Worm (Caenorhabditis elegans): Measurements from ENCODE around the gene nhr-14.
A peak's percentile ranks its signal among the peaks of the same experiment; 100 is the strongest.

The nhr-14 gene

ce11 chrX:8473468-8473867 lies 2.5 kb downstream of the nhr-14 start:
- TF ChIP-seq let-607 (tag; optimal IDR thresholded peaks at IDR 0.05) (peak in 1 of 2 experiments; percentile 71), atf-7 (tag; optimal IDR thresholded peaks at IDR 0.05) (peak; percentile 51), unc-62 (GFP tag; optimal IDR thresholded peaks at IDR 0.05) (peak; percentile 20), nhr-80 (tag; optimal IDR thresholded peaks at IDR 0.05) (peak; percentile 89), cebp-1 (GFP tag; IDR thresholded peaks at IDR 0.05) (peak; percentile 87), cebp-1 (tag; optimal IDR thresholded peaks at IDR 0.05) (peak; percentile 87), lin-40 (tag; optimal IDR thresholded peaks at IDR 0.05) (peak; percentile 5), Y53G8AR.9 (GFP tag; conservative IDR thresholded peaks at IDR 0.05) (0 out of 2 replicates have a peak, but pooled peaks have one; percentile 48), B0336.3 (GFP tag; IDR thresholded peaks at IDR 0.05) (0 out of 2 replicates have a peak, but pooled peaks have one; percentile 37), egl-44 (GFP tag; IDR thresholded peaks at IDR 0.05) (peak; percentile 55; the same call in 1 of the 2 replicates), cebp-2 (GFP tag; IDR thresholded peaks at IDR 0.05) (no peak), ets-4 (GFP tag; optimal IDR thresholded peaks at IDR 0.05) (peak; percentile 36), repo-1 (tag; optimal IDR thresholded peaks at IDR 0.05) (no peak), ama-1 (optimal IDR thresholded peaks at IDR 0.05) (no peak), ama-1 (GFP tag; optimal IDR thresholded peaks at IDR 0.05) (no peak), nhr-90 (tag; optimal IDR thresholded peaks at IDR 0.05) (peak; percentile 3)

- TF ChIP-seq lsl-1 (GFP tag; optimal IDR thresholded peaks at IDR 0.05) (no peak), cebp-2 (GFP tag; IDR thresholded peaks at IDR 0.05) (no peak), atf-7 (tag; optimal IDR thresholded peaks at IDR 0.05) (no peak), snpc-4 (GFP tag; optimal IDR thresholded peaks at IDR 0.05) (no peak), snpc-4 (tag; optimal IDR thresholded peaks at IDR 0.05) (no peak), nhr-120 (GFP tag; IDR thresholded peaks at IDR 0.05) (no peak), ekl-4 (GFP tag; IDR thresholded peaks at IDR 0.05) (no peak), B0336.3 (GFP tag; IDR thresholded peaks at IDR 0.05) (no peak), nhr-90 (tag; optimal IDR thresholded peaks at IDR 0.05) (no peak), dox-1 (GFP tag; IDR thresholded peaks at IDR 0.05) (0 out of 2 replicates have a peak, but pooled peaks have one; percentile 16), D2030.7 (GFP tag; IDR thresholded peaks at IDR 0.05) (no peak), cebp-1 (GFP tag; IDR thresholded peaks at IDR 0.05) (peak; percentile 61; the same call in 1 of the 2 replicates), cebp-1 (tag; optimal IDR thresholded peaks at IDR 0.05) (no peak), F22D6.2 (tag; optimal IDR thresholded peaks at IDR 0.05) (no peak), nhr-80 (tag; optimal IDR thresholded peaks at IDR 0.05) (peak; percentile 83), attf-3 (GFP tag; conservative IDR thresholded peaks at IDR 0.05) (no peak)
Measured at ce11 chrX:8470126-8470772, 5.7 kb downstream of the nhr-14 start, which contains the start of gene mec-10. TSS of gene mec-10 (minus strand) at chrX:8470314.

ce11 chrX:8463889-8464444 lies 12.0 kb downstream of the nhr-14 start:
- TF ChIP-seq lin-54 (GFP tag; optimal IDR thresholded peaks at IDR 0.05) = no peak
- no peak for TF ChIP-seq hmg-1.2 (GFP tag; IDR thresholded peaks at IDR 0.05)
- no peak for TF ChIP-seq madf-3 (GFP tag; IDR thresholded peaks at IDR 0.05)
- no peak for TF ChIP-seq ceh-40 (GFP tag; IDR thresholded peaks at IDR 0.05)
- TF ChIP-seq ztf-22 (GFP tag; optimal IDR thresholded peaks at IDR 0.05) = no peak
- no peak for TF ChIP-seq B0019.2 (GFP tag; conservative IDR thresholded peaks at IDR 0.05)
- TF ChIP-seq nhr-120 (GFP tag; IDR thresholded peaks at IDR 0.05) = no peak
- TF ChIP-seq nfya-1 (tag; optimal IDR thresholded peaks at IDR 0.05; ENCODE audit: borderline replicate concordance, insufficient read depth) = no peak
- no peak for TF ChIP-seq hsf-1 (GFP tag; IDR thresholded peaks at IDR 0.05)
- no peak for TF ChIP-seq Y67H2A.10 (GFP tag; conservative IDR thresholded peaks at IDR 0.05)
